Fruit fly (Drosophila melanogaster): Measurements from ENCODE around the gene Hsp60A.

Hsp60A gene

dm6 chrX:11155808-11156589, 47.7 kb downstream of the Hsp60A start (continued):
- TF ChIP-seq exex (tag; optimal IDR thresholded peaks at IDR 0.05), result no peak
- 0 out of 2 replicates have a peak, but pooled peaks have one; percentile 19 for TF ChIP-seq Atf6 (GFP tag; IDR thresholded peaks at IDR 0.05)
- TF ChIP-seq Hr51 (GFP tag; optimal IDR thresholded peaks at IDR 0.05), result peak in 1 of 2 experiments; percentile 16
- TF ChIP-seq Med (GFP tag), result peak; percentile 64
- TF ChIP-seq caup (GFP tag; optimal IDR thresholded peaks at IDR 0.05; ENCODE audit: severe bottlenecking), result peak; percentile 10
- TF ChIP-seq Trl (optimal IDR thresholded peaks at IDR 0.05), result peak; percentile 7 to 33
- TF ChIP-seq Trl (GFP tag; optimal IDR thresholded peaks at IDR 0.05), result no peak
- peak; percentile 43 for TF ChIP-seq CG10147 (GFP tag; optimal IDR thresholded peaks at IDR 0.05)
- peak; percentile 30 for TF ChIP-seq kay (GFP tag; optimal IDR thresholded peaks at IDR 0.05)
- peak; percentile 31; the same call in 1 of the 3 replicates for TF ChIP-seq dysf (GFP tag; IDR thresholded peaks at IDR 0.05)
- peak; percentile 7 for TF ChIP-seq Fer1 (GFP tag; optimal IDR thresholded peaks at IDR 0.05)
- TF ChIP-seq sens (GFP tag), result peak; percentile 2
- peak; percentile 7 for TF ChIP-seq phol (tag; optimal IDR thresholded peaks at IDR 0.05)
- peak; percentile 11 for TF ChIP-seq bcd (GFP tag; optimal IDR thresholded peaks at IDR 0.05)
- TF ChIP-seq dmrt99B (tag; optimal IDR thresholded peaks at IDR 0.05), result peak; percentile 19
- peak; percentile 16 for TF ChIP-seq CG2120 (GFP tag; optimal IDR thresholded peaks at IDR 0.05)
- peak; percentile 35 for TF ChIP-seq CG9932 (GFP tag; IDR thresholded peaks at IDR 0.05)
- no peak for TF ChIP-seq gsb (GFP tag; IDR thresholded peaks at IDR 0.05)

DNA sequence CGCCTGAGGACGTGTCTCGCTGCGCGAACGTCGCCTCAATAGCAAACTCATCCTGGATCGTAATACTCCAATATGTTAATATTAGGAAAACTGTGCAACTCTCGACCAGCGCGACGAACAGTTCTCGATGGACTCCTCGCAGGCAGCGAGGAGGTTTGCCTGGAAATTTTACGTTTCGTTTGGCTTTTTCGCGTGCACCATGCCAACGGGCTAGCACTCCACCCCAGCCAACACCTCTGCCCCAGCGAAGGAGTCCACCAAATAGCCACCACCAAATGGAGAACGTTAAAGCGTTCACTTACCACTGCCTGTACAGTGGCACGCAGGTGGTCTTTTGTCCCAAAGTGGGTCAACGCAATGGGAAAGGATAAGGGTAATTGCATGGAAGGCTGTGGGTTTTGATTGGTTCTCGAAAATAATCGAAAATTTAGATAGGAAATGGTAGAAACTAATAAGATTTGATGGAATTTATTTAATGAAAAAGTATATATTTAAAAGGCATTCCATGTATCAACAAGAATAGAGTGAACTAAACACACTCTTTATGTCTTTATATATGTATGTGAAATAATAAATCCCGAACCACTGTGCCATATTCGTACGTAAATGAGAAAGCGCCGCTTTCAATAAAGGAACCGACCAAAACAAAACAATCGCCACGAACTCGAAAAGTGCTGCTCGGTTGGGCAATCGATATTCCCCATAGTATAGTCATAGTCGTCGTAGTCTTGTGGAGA, 51.6 kb downstream of the Hsp60A start, which contains the start of gene CG32668:
CG32668 (minus strand) TSS at position 51 of the 737 bp plus-strand sequence.
- TF ChIP-seq Deaf1 (tag; optimal IDR thresholded peaks at IDR 0.05) (peak; percentile 9), Dll (GFP tag; IDR thresholded peaks at IDR 0.05; ENCODE audit: partially characterized antibody) (no peak), CG16779 (GFP tag; IDR thresholded peaks at IDR 0.05) (no peak), Sox102F (GFP tag; optimal IDR thresholded peaks at IDR 0.05) (no peak), dimm (GFP tag; IDR thresholded peaks at IDR 0.05) (no peak), row (GFP tag; IDR thresholded peaks at IDR 0.05) (0 out of 3 replicates have a peak, but pooled peaks have one; percentile 17), CG16863 (GFP tag; optimal IDR thresholded peaks at IDR 0.05) (no peak), Trl (optimal IDR thresholded peaks at IDR 0.05) (no peak), Trl (GFP tag; optimal IDR thresholded peaks at IDR 0.05) (no peak), cwo (GFP tag; optimal IDR thresholded peaks at IDR 0.05) (no peak), Dbx (GFP tag; IDR thresholded peaks at IDR 0.05) (no peak), peb (GFP tag; IDR thresholded peaks at IDR 0.05) (no peak), CG34376 (GFP tag; optimal IDR thresholded peaks at IDR 0.05) (no peak), CG31224 (GFP tag; IDR thresholded peaks at IDR 0.05) (no peak), Mad (GFP tag; optimal IDR thresholded peaks at IDR 0.05) (no peak), slbo (GFP tag; IDR thresholded peaks at IDR 0.05) (no peak), Neu2 (GFP tag; optimal IDR thresholded peaks at IDR 0.05; ENCODE audit: borderline replicate concordance) (no peak), CG3847 (GFP tag; IDR thresholded peaks at IDR 0.05) (no peak), sima (GFP tag; optimal IDR thresholded peaks at IDR 0.05) (no peak), onecut (GFP tag; IDR thresholded peaks at IDR 0.05) (peak; percentile 23; the same call in 1 of the 2 replicates), sens (GFP tag) (peak; percentile 63), disco-r (GFP tag; optimal IDR thresholded peaks at IDR 0.05) (no peak), pros (GFP tag; optimal IDR thresholded peaks at IDR 0.05) (no peak), wek (GFP tag; optimal IDR thresholded peaks at IDR 0.05) (no peak), aop (GFP tag; IDR thresholded peaks at IDR 0.05) (no peak), CG8290 (GFP tag; optimal IDR thresholded peaks at IDR 0.05) (no peak), CG8290 (tag; optimal IDR thresholded peaks at IDR 0.05) (no peak), Med (GFP tag) (peak; percentile 46), fu2 (GFP tag; optimal IDR thresholded peaks at IDR 0.05) (no peak), CG10431 (GFP tag; optimal IDR thresholded peaks at IDR 0.05) (no peak), CG14860 (GFP tag; IDR thresholded peaks at IDR 0.05; ENCODE audit: partially characterized antibody) (no peak), insv (GFP tag; optimal IDR thresholded peaks at IDR 0.05) (no peak), CG7928 (GFP tag; optimal IDR thresholded peaks at IDR 0.05) (no peak)
